Fruit fly (Drosophila melanogaster) whole organism, prepupa: ENCODE results near the gene CG33287.

Experiments used
- Blimp-1 ChIP-seq: fragments of 200-800 bp; sonication (Bioruptor generic); optimal IDR thresholded peaks from 3 replicates; lab custom pipeline; 2017; ENCODE audit warnings: missing biosample characterization, missing genetic modification characterization, mild to moderate bottlenecking, moderate library complexity, missing genetic modification reagents
- CG10631 ChIP-seq: fragments of 200-800 bp; sonication (Bioruptor generic); optimal IDR thresholded peaks from 2 replicates; lab custom pipeline; 2016; ENCODE audit warnings: missing biosample characterization, missing genetic modification characterization
- CG10669 ChIP-seq: fragments of 200-800 bp; sonication (Bioruptor generic); optimal IDR thresholded peaks from 3 replicates; lab custom pipeline; 2018; ENCODE audit warnings: missing biosample characterization, mild to moderate bottlenecking, missing genetic modification characterization, moderate library complexity
- CG11294 ChIP-seq: fragments of 200-800 bp; sonication (Bioruptor generic); IDR thresholded peaks from 2 replicates; pipeline ENCODE4 v1.3.6; 2022; ENCODE audit warnings: missing biosample characterization, missing genetic modification characterization
- CG11902 ChIP-seq: fragments of 200-800 bp; sonication (Bioruptor generic); optimal IDR thresholded peaks from 3 replicates; lab custom pipeline; 2016; ENCODE audit warnings: missing biosample characterization, missing genetic modification characterization
- CG15336 ChIP-seq: fragments of 200-800 bp; sonication (Bioruptor generic); IDR thresholded peaks from 2 replicates; pipeline ENCODE4 v1.3.6; 2022; ENCODE audit warnings: missing biosample characterization, missing genetic modification characterization
- CG1621 ChIP-seq: fragments of 200-800 bp; sonication (Bioruptor generic); optimal IDR thresholded peaks from 3 replicates; lab custom pipeline; 2018; ENCODE audit warnings: missing biosample characterization, mild to moderate bottlenecking, missing genetic modification characterization
- CG16779 ChIP-seq: fragments of 200-800 bp; sonication (Bioruptor generic); optimal IDR thresholded peaks from 3 replicates; lab custom pipeline; 2017; ENCODE audit warnings: missing biosample characterization, mild to moderate bottlenecking, missing genetic modification characterization
- CG3032 ChIP-seq: fragments of 200-800 bp; optimal IDR thresholded peaks from 2 replicates; lab custom pipeline; 2019; ENCODE audit warnings: missing biosample characterization, mild to moderate bottlenecking, missing genetic modification characterization, moderate library complexity
- CG34406 ChIP-seq: fragments of 200-800 bp; sonication (Bioruptor generic); optimal IDR thresholded peaks from 3 replicates; lab custom pipeline; 2016; ENCODE audit warnings: missing biosample characterization, missing genetic modification characterization
- CG3919 ChIP-seq: fragments of 200-800 bp; sonication (Bioruptor generic); optimal IDR thresholded peaks from 3 replicates; lab custom pipeline; 2016; ENCODE audit warnings: missing biosample characterization, missing genetic modification characterization
- CG6276 ChIP-seq: fragments of 200-800 bp; sonication (Bioruptor generic); optimal IDR thresholded peaks from 2 replicates; lab custom pipeline; 2017; ENCODE audit warnings: missing biosample characterization, mild to moderate bottlenecking, missing genetic modification characterization
- CG6792 ChIP-seq: fragments of 200-800 bp; sonication (Bioruptor generic); optimal IDR thresholded peaks from 3 replicates; lab custom pipeline; 2016; ENCODE audit warnings: missing biosample characterization, missing genetic modification characterization
- CG6808 ChIP-seq: fragments of 200-800 bp; sonication (Bioruptor generic); optimal IDR thresholded peaks from 3 replicates; lab custom pipeline; 2017; ENCODE audit warnings: missing biosample characterization, missing genetic modification characterization, mild to moderate bottlenecking, moderate library complexity, missing genetic modification reagents
- CG7368 ChIP-seq: fragments of 200-800 bp; sonication (Bioruptor generic); optimal IDR thresholded peaks from 3 replicates; lab custom pipeline; 2016; ENCODE audit warnings: missing biosample characterization, missing genetic modification characterization
- CG8119 ChIP-seq: fragments of 200-800 bp; sonication (Bioruptor generic); IDR thresholded peaks from 3 replicates; pipeline ENCODE4 v1.3.6; 2022; ENCODE audit warnings: missing biosample characterization, missing genetic modification characterization
- CG8319 ChIP-seq: fragments of 200-800 bp; sonication (Bioruptor generic); optimal IDR thresholded peaks from 3 replicates; lab custom pipeline; 2016; ENCODE audit warnings: missing biosample characterization, missing genetic modification characterization
- CG8632 ChIP-seq: fragments of 200-800 bp; sonication (Bioruptor generic); optimal IDR thresholded peaks from 3 replicates; lab custom pipeline; 2016; ENCODE audit warnings: missing biosample characterization, missing genetic modification characterization
- CG9139 ChIP-seq: fragments of 200-800 bp; sonication (Bioruptor generic); optimal IDR thresholded peaks from 3 replicates; lab custom pipeline; 2017; ENCODE audit warnings: missing biosample characterization, mild to moderate bottlenecking, missing genetic modification characterization
- Eip75B ChIP-seq: fragments of 200-800 bp; sonication (Bioruptor generic); optimal IDR thresholded peaks from 3 replicates; lab custom pipeline; 2016; ENCODE audit warnings: missing biosample characterization, missing genetic modification characterization
- Eip78C ChIP-seq: fragments of 200-800 bp; sonication (Bioruptor generic); peaks from one replicate; lab custom pipeline; 2016; ENCODE audit warnings: missing biosample characterization, missing genetic modification characterization
- Ets21C ChIP-seq: fragments of 200-800 bp; sonication (Bioruptor generic); optimal IDR thresholded peaks from 3 replicates; lab custom pipeline; 2016; ENCODE audit warnings: missing biosample characterization, missing genetic modification characterization
- Ets96B ChIP-seq: fragments of 200-800 bp; optimal IDR thresholded peaks from 2 replicates; lab custom pipeline; 2019; ENCODE audit warnings: missing biosample characterization, mild to moderate bottlenecking, missing genetic modification characterization, moderate library complexity
- Hr38 ChIP-seq: sonication (Bioruptor generic); optimal IDR thresholded peaks from 2 replicates; lab custom pipeline; 2016; ENCODE audit warnings: missing biosample characterization, missing genetic modification characterization
- Hr39 ChIP-seq: fragments of 200-800 bp; sonication (Bioruptor generic); optimal IDR thresholded peaks from 2 replicates; lab custom pipeline; 2016; ENCODE audit warnings: missing biosample characterization, missing genetic modification characterization
- Hr4 ChIP-seq: fragments of 200-800 bp; sonication (Bioruptor generic); optimal IDR thresholded peaks from 3 replicates; lab custom pipeline; 2016; ENCODE audit warnings: missing biosample characterization, missing genetic modification characterization
- Lpt ChIP-seq: fragments of 200-800 bp; sonication (Bioruptor generic); optimal IDR thresholded peaks from 3 replicates; lab custom pipeline; 2016; ENCODE audit warnings: missing biosample characterization, missing genetic modification characterization
- Met ChIP-seq: fragments of 200-800 bp; sonication (Bioruptor generic); optimal IDR thresholded peaks from 3 replicates; lab custom pipeline; 2016; ENCODE audit warnings: missing biosample characterization, missing genetic modification characterization
- OdsH ChIP-seq: fragments of 200-800 bp; sonication (Bioruptor generic); optimal IDR thresholded peaks from 3 replicates; lab custom pipeline; 2016; ENCODE audit warnings: missing biosample characterization, missing genetic modification characterization
- Smox ChIP-seq: fragments of 200-800 bp; sonication (Bioruptor generic); optimal IDR thresholded peaks from 3 replicates; lab custom pipeline; 2016; ENCODE audit warnings: missing biosample characterization, missing genetic modification characterization
- Sox102F ChIP-seq: fragments of 200-800 bp; sonication (Bioruptor generic); optimal IDR thresholded peaks from 2 replicates; lab custom pipeline; 2016; ENCODE audit warnings: missing biosample characterization, mild to moderate bottlenecking, missing genetic modification characterization
- Sox14 ChIP-seq: fragments of 200-800 bp; sonication (Bioruptor generic); optimal IDR thresholded peaks from 3 replicates; lab custom pipeline; 2016; ENCODE audit warnings: missing biosample characterization, missing genetic modification characterization
- Sox15 ChIP-seq: fragments of 200-800 bp; sonication (Bioruptor generic); optimal IDR thresholded peaks from 3 replicates; lab custom pipeline; 2016; ENCODE audit warnings: missing biosample characterization, missing genetic modification characterization
- acj6 ChIP-seq: fragments of 200-800 bp; sonication (Bioruptor generic); optimal IDR thresholded peaks from 3 replicates; lab custom pipeline; 2016; ENCODE audit warnings: missing biosample characterization, missing genetic modification characterization
- cyc ChIP-seq: fragments of 200-800 bp; sonication (Bioruptor generic); optimal IDR thresholded peaks from 3 replicates; lab custom pipeline; 2016; ENCODE audit warnings: missing biosample characterization, missing genetic modification characterization
- dac ChIP-seq: fragments of 200-800 bp; sonication (Bioruptor generic); optimal IDR thresholded peaks from 2 replicates; lab custom pipeline; 2017; ENCODE audit warnings: missing biosample characterization, mild to moderate bottlenecking, missing genetic modification characterization
- dsx ChIP-seq: fragments of 200-800 bp; optimal IDR thresholded peaks from 3 replicates; lab custom pipeline; 2019; ENCODE audit warnings: missing biosample characterization, mild to moderate bottlenecking, missing genetic modification characterization, moderate library complexity; ENCODE audit not compliant: poor library complexity, severe bottlenecking
- eg ChIP-seq: fragments of 200-800 bp; sonication (Bioruptor generic); IDR thresholded peaks from 3 replicates; pipeline ENCODE4 v1.3.6; 2022; ENCODE audit warnings: missing biosample characterization, missing genetic modification characterization
- fd59A ChIP-seq: fragments of 200-800 bp; sonication (Bioruptor generic); optimal IDR thresholded peaks from 2 replicates; lab custom pipeline; 2017; ENCODE audit warnings: missing biosample characterization, mild to moderate bottlenecking, missing genetic modification characterization, missing genetic modification reagents
- fd85E ChIP-seq: fragments of 200-800 bp; sonication (Bioruptor generic); optimal IDR thresholded peaks from 3 replicates; lab custom pipeline; 2016; ENCODE audit warnings: missing biosample characterization, missing genetic modification characterization
- fkh ChIP-seq: fragments of 200-800 bp; sonication (Bioruptor generic); optimal IDR thresholded peaks from 3 replicates; lab custom pipeline; 2017; ENCODE audit warnings: missing biosample characterization, mild to moderate bottlenecking, missing genetic modification characterization, moderate library complexity
- lz ChIP-seq: fragments of 200-800 bp; sonication (Bioruptor generic); optimal IDR thresholded peaks from 3 replicates; lab custom pipeline; 2016; ENCODE audit warnings: missing biosample characterization, missing genetic modification characterization
- net ChIP-seq: fragments of 200-800 bp; sonication (Bioruptor generic); optimal IDR thresholded peaks from 3 replicates; lab custom pipeline; 2016; ENCODE audit warnings: missing biosample characterization, missing genetic modification characterization
- spab ChIP-seq: fragments of 200-800 bp; sonication (Bioruptor generic); optimal IDR thresholded peaks from 2 replicates; lab custom pipeline; 2017; ENCODE audit warnings: missing biosample characterization, mild to moderate bottlenecking, missing genetic modification characterization, missing genetic modification reagents
- ss ChIP-seq, 2 experiments: fragments of 200-800 bp; sonication (Bioruptor generic); optimal IDR thresholded peaks; 2 replicates in 1 of 2; 3 replicates in 1 of 2; lab custom pipeline; 2017 to 2018; ENCODE audit warnings: mild to moderate bottlenecking in 2 of 2, missing biosample characterization in 2 of 2, missing genetic modification characterization in 2 of 2, moderate library complexity in 1 of 2
- svp ChIP-seq: fragments of 200-800 bp; sonication (Bioruptor generic); peaks from one replicate; lab custom pipeline; 2016; ENCODE audit warnings: missing biosample characterization, missing genetic modification characterization
- vri ChIP-seq: fragments of 200-800 bp; sonication (Bioruptor generic); optimal IDR thresholded peaks from 3 replicates; lab custom pipeline; 2016; ENCODE audit warnings: missing biosample characterization, mild to moderate bottlenecking, missing genetic modification characterization

CG33287 gene

dm6 chr3L:20931510-20931909 is 39.0 kb downstream of the CG33287 start:
- TF ChIP-seq Smox = no peak
- TF ChIP-seq Sox14 = no peak
- TF ChIP-seq Sox15 (GFP tag; lab: Kevin White, UChicago) = no peak
- TF ChIP-seq Eip78C (GFP tag; lab: Kevin White, UChicago) = peak; percentile 69
- no peak for TF ChIP-seq net (GFP tag; lab: Kevin White, UChicago)
- no peak for TF ChIP-seq Blimp-1 (GFP tag; lab: Kevin White, UChicago)
- no peak for TF ChIP-seq cyc (GFP tag; lab: Kevin White, UChicago)
- no peak for TF ChIP-seq Eip75B (GFP tag; lab: Kevin White, UChicago)
- no peak for TF ChIP-seq dac (GFP tag; lab: Kevin White, UChicago)
- TF ChIP-seq CG15336 = no peak
- no peak for TF ChIP-seq CG11902 (GFP tag; lab: Kevin White, UChicago)
- TF ChIP-seq svp (GFP tag; lab: Kevin White, UChicago) = peak; percentile 72
- TF ChIP-seq fkh (GFP tag; lab: Kevin White, UChicago) = no peak

dm6 chr3L:20930059-20930785 is 40.2 kb downstream of the CG33287 start:
- TF ChIP-seq CG11294 (GFP tag; lab: Robert Waterston, UW) = peak; percentile 53; the same call in 1 of the 2 replicates
- TF ChIP-seq dac (GFP tag; lab: Kevin White, UChicago) = peak; percentile 44
- peak; percentile 61 for TF ChIP-seq CG6808 (GFP tag; lab: Kevin White, UChicago)
- TF ChIP-seq CG8119 (GFP tag; lab: Robert Waterston, UW) = peak; percentile 84
- peak; percentile 36 for TF ChIP-seq Sox102F (GFP tag; lab: Kevin White, UChicago)
- TF ChIP-seq ss (GFP tag; optimal IDR thresholded peaks at IDR 0.05; lab: Kevin White, UChicago) = peak; percentile 39 to 49
- peak; percentile 90 for TF ChIP-seq Eip78C (GFP tag; lab: Kevin White, UChicago)
- TF ChIP-seq CG3919 (GFP tag; lab: Kevin White, UChicago) = peak; percentile 59
- peak; percentile 70 for TF ChIP-seq OdsH (GFP tag; lab: Kevin White, UChicago)
- peak; percentile 11 for TF ChIP-seq Hr39
- TF ChIP-seq Smox = peak; percentile 33
- peak; percentile 75 for TF ChIP-seq CG15336
- TF ChIP-seq Ets96B = peak; percentile 79
- TF ChIP-seq CG34406 (GFP tag; lab: Kevin White, UChicago) = peak; percentile 75
- peak; percentile 67 for TF ChIP-seq acj6 (GFP tag; lab: Kevin White, UChicago)
- no peak for TF ChIP-seq vri (GFP tag; lab: Kevin White, UChicago)
- TF ChIP-seq lz (GFP tag; lab: Kevin White, UChicago) = peak; percentile 24
- TF ChIP-seq Ets21C (GFP tag; lab: Kevin White, UChicago) = no peak
- peak; percentile 74 for TF ChIP-seq spab
- TF ChIP-seq fd59A (GFP tag; lab: Kevin White, UChicago) = peak; percentile 26
- TF ChIP-seq net (GFP tag; lab: Kevin White, UChicago) = peak; percentile 53
- TF ChIP-seq CG3032 = peak; percentile 80
- peak; percentile 27 for TF ChIP-seq CG8319 (GFP tag; lab: Kevin White, UChicago)
- peak; percentile 48 for TF ChIP-seq CG6792
- no peak for TF ChIP-seq cyc (GFP tag; lab: Kevin White, UChicago)
- TF ChIP-seq fkh (GFP tag; lab: Kevin White, UChicago) = no peak
- peak; percentile 80 for TF ChIP-seq CG8632
- peak; percentile 72 for TF ChIP-seq CG10669 (GFP tag; lab: Kevin White, UChicago)
- TF ChIP-seq eg (GFP tag; lab: Robert Waterston, UW) = peak; percentile 63; the same call in 2 of the 3 replicates
- TF ChIP-seq CG10631 (GFP tag; lab: Kevin White, UChicago) = peak; percentile 69
- peak; percentile 61 for TF ChIP-seq CG9139
- no peak for TF ChIP-seq Blimp-1 (GFP tag; lab: Kevin White, UChicago)
- TF ChIP-seq CG11902 (GFP tag; lab: Kevin White, UChicago) = peak; percentile 33
- TF ChIP-seq Hr38 (GFP tag; lab: Kevin White, UChicago) = no peak
- peak; percentile 62 for TF ChIP-seq Lpt (GFP tag; lab: Kevin White, UChicago)
- peak; percentile 67 for TF ChIP-seq CG6276 (GFP tag; lab: Kevin White, UChicago)
- peak; percentile 56 for TF ChIP-seq Hr4
- peak; percentile 32 for TF ChIP-seq CG1621 (tag; lab: Kevin White, UChicago)
- peak; percentile 26 for TF ChIP-seq fd85E (GFP tag; lab: Kevin White, UChicago)
- TF ChIP-seq CG7368 = peak; percentile 60
- peak; percentile 82 for TF ChIP-seq dsx (GFP tag; lab: Kevin White, UChicago)
- peak; percentile 62 for TF ChIP-seq Eip75B (GFP tag; lab: Kevin White, UChicago)
- TF ChIP-seq CG16779 (tag; lab: Kevin White, UChicago) = peak; percentile 57
- peak; percentile 40 for TF ChIP-seq Met (GFP tag; lab: Kevin White, UChicago)
